Worm (Caenorhabditis elegans) whole organism, mixed stage, embryonic: ENCODE results near the gene otpl-4.
"Not testable (repeated sequence)": the region's sequence is repeated elsewhere in the genome, so short reads cannot be mapped to it uniquely, and the experiment has no call there.

Source experiments
- blmp-1 ChIP-seq: fragments of 150-350 bp; optimal IDR thresholded peaks from 2 replicates; lab custom pipeline; 2014; ENCODE audit warnings: missing biosample characterization, missing genetic modification characterization
- ceh-43 ChIP-seq: fragments of 200-800 bp; sonication (Bioruptor generic); optimal IDR thresholded peaks from 2 replicates; lab custom pipeline; 2018; ENCODE audit warnings: mild to moderate bottlenecking, missing genetic modification characterization, moderate library complexity, missing compliant biosample characterization
- cnd-1 ChIP-seq: fragments of 200-800 bp; sonication (Bioruptor generic); optimal IDR thresholded peaks from 2 replicates; lab custom pipeline; 2018; ENCODE audit warnings: mild to moderate bottlenecking, missing genetic modification characterization, missing compliant biosample characterization
- drap-1 ChIP-seq: fragments of 200-800 bp; sonication (Bioruptor generic); optimal IDR thresholded peaks from 3 replicates; lab custom pipeline; 2018; ENCODE audit warnings: mild to moderate bottlenecking, missing genetic modification characterization, missing compliant biosample characterization
- elt-1 ChIP-seq: sonication (generic microtip); optimal IDR thresholded peaks from 2 replicates; lab custom pipeline; 2017; ENCODE audit warnings: missing genetic modification characterization, mild to moderate bottlenecking, missing compliant biosample characterization, antibody characterized with exemption, moderate library complexity, borderline replicate concordance; ENCODE audit not compliant: insufficient read depth
- ham-2 ChIP-seq: fragments of 200-800 bp; sonication (Bioruptor generic); optimal IDR thresholded peaks from 2 replicates; lab custom pipeline; 2018; ENCODE audit warnings: mild to moderate bottlenecking, missing genetic modification characterization, missing compliant biosample characterization
- lin-32 ChIP-seq: fragments of 200-800 bp; sonication (Bioruptor generic); optimal IDR thresholded peaks from 2 replicates; lab custom pipeline; 2018; ENCODE audit warnings: mild to moderate bottlenecking, missing genetic modification characterization, missing compliant biosample characterization
- lsy-2 ChIP-seq: fragments of 150-350 bp; optimal IDR thresholded peaks from 2 replicates; lab custom pipeline; 2014; ENCODE audit warnings: missing biosample characterization, missing genetic modification characterization
- mab-5 ChIP-seq: fragments of 150-350 bp; optimal IDR thresholded peaks from 2 replicates; lab custom pipeline; 2014; ENCODE audit warnings: missing biosample characterization, missing genetic modification characterization
- nhr-12 ChIP-seq: fragments of 150-350 bp; optimal IDR thresholded peaks from 2 replicates; lab custom pipeline; 2014; ENCODE audit warnings: missing biosample characterization, missing genetic modification characterization
- pha-4 ChIP-seq: fragments of 150-350 bp; optimal IDR thresholded peaks from 2 replicates; lab custom pipeline; 2018; ENCODE audit warnings: missing biosample characterization, missing genetic modification reagents, missing genetic modification characterization
- sem-2 ChIP-seq: fragments of 200-800 bp; sonication (Bioruptor generic); optimal IDR thresholded peaks from 2 replicates; lab custom pipeline; 2018; ENCODE audit warnings: mild to moderate bottlenecking, missing genetic modification characterization, missing compliant biosample characterization
- snpc-4 ChIP-seq: fragments of 150-350 bp; optimal IDR thresholded peaks from 2 replicates; lab custom pipeline; 2014; ENCODE audit warnings: missing biosample characterization, missing genetic modification characterization
- unc-62 ChIP-seq: fragments of 150-350 bp; optimal IDR thresholded peaks from 2 replicates; lab custom pipeline; 2014; ENCODE audit warnings: missing biosample characterization, missing genetic modification reagents, missing genetic modification characterization

DNA sequence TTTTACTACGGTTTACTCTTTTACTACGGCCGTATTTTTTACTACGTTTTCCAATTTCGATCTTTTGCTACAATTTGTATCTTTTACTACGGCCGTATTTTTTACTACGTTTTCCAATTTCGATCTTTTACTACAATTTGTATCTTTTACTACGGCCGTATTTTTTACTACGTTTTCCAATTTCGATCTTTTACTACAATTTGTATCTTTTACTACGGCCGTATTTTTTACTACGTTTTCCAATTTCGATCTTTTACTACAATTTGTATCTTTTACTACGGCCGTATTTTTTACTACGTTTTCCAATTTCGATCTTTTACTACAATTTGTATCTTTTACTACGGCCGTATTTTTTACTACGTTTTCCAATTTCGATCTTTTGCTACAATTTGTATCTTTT is 37.6 kb downstream of the otpl-4 start, which contains the start of gene F25G6.1:
- TF ChIP-seq ham-2 (GFP tag; lab: Kevin White, UChicago); cnd-1 (tag; lab: Kevin White, UChicago); unc-62 (GFP tag; lab: Kevin White, UChicago); drap-1; nhr-12; mab-5 (tag; lab: Kevin White, UChicago); snpc-4 (tag; lab: Kevin White, UChicago); blmp-1 (tag; lab: Kevin White, UChicago); elt-1 (tag; lab: Kevin White, UChicago); ceh-43 (GFP tag; lab: Kevin White, UChicago); sem-2 (GFP tag; lab: Kevin White, UChicago); lin-32 (GFP tag; lab: Kevin White, UChicago); lsy-2; pha-4 (tag; lab: Kevin White, UChicago): not testable (repeated sequence)
